Fruit fly (Drosophila melanogaster): ENCODE measurements around the gene CG11581.

DNA sequence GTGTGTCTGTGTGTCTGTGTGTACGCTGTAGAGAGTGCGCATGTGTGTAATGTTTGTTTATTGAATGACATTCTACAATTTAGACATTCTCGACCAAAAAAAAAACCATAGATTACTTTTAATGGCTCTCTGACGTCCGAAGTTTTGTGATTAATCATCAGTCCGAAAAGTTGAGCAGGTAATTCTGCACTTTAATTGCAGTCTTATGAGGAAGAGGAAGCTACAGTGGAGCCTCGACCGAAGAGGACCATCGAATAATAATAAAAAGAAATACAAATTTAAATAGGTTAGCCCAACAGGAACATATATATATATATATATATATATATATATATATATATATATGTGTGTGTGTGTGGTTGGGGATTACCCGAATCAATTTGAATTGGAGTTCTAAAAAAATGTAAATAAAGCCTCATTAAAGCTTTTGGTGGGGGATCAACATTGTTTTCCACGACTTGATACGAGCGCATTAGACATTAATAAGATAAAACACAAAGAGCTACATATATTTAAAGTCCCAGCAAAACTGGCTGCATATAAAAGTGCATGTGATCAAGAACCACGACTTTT is 32.6 kb downstream of the CG11581 start:
- no peak for TF ChIP-seq Mnt (GFP tag; optimal IDR thresholded peaks at IDR 0.05)
- no peak for TF ChIP-seq kay (GFP tag; ENCODE audit: borderline replicate concordance)
- no peak for TF ChIP-seq Clk (GFP tag; optimal IDR thresholded peaks at IDR 0.05)
- no peak for TF ChIP-seq CG5204 (GFP tag; optimal IDR thresholded peaks at IDR 0.05)
- no peak for TF ChIP-seq cnc (optimal IDR thresholded peaks at IDR 0.05)
- TF ChIP-seq CG7101 (tag; optimal IDR thresholded peaks at IDR 0.05), result no peak
